Worm (Caenorhabditis elegans) whole organism, midembryonic: ENCODE measurements around the gene C01G5.7.

Experiments
- T22C8.4 ChIP-seq: fragments of 200-800 bp; sonication (Bioruptor generic); IDR thresholded peaks from 2 replicates; pipeline ENCODE4 v1.3.6; 2022; ENCODE audit warnings: missing genetic modification characterization, missing compliant biosample characterization
- cog-1 ChIP-seq: sonication (generic microtip); optimal IDR thresholded peaks from 2 replicates; lab custom pipeline; 2016; ENCODE audit warnings: missing genetic modification characterization, missing compliant biosample characterization
- flt-1 ChIP-seq: fragments of 200-800 bp; sonication (Bioruptor generic); IDR thresholded peaks from 2 replicates; pipeline ENCODE4 v1.3.6; 2022; ENCODE audit warnings: missing genetic modification characterization, missing compliant biosample characterization
- klf-2 ChIP-seq: fragments of 200-800 bp; sonication (Bioruptor generic); conservative IDR thresholded peaks from 2 replicates; pipeline ENCODE4 v1.3.6; 2022; ENCODE audit warnings: missing genetic modification reagents, missing genetic modification characterization, missing compliant biosample characterization
- med-1 ChIP-seq: sonication (generic microtip); optimal IDR thresholded peaks from 2 replicates; lab custom pipeline; 2017; ENCODE audit warnings: missing genetic modification characterization, mild to moderate bottlenecking, missing compliant biosample characterization, antibody characterized with exemption, missing genetic modification reagents; ENCODE audit not compliant: insufficient read depth
- ref-1 ChIP-seq: fragments of 200-800 bp; sonication (Bioruptor generic); conservative IDR thresholded peaks from 2 replicates; pipeline ENCODE4 v1.3.6; 2022; ENCODE audit warnings: missing genetic modification reagents, missing genetic modification characterization, missing compliant biosample characterization
- tab-1 ChIP-seq: fragments of 200-800 bp; sonication (Bioruptor generic); IDR thresholded peaks from 2 replicates; pipeline ENCODE4 v1.3.6; 2022; ENCODE audit warnings: missing genetic modification characterization, missing compliant biosample characterization
- ztf-23 ChIP-seq: fragments of 200-800 bp; sonication (Bioruptor generic); IDR thresholded peaks from 2 replicates; pipeline ENCODE4 v1.3.6; 2022; ENCODE audit warnings: missing genetic modification reagents, missing genetic modification characterization, missing compliant biosample characterization
- ztf-29 ChIP-seq: fragments of 200-800 bp; sonication (Bioruptor generic); IDR thresholded peaks from 2 replicates; pipeline ENCODE4 v1.3.6; 2022; ENCODE audit warnings: missing genetic modification reagents, missing genetic modification characterization, missing compliant biosample characterization

C01G5.7 gene

ce11 chrIV:6496103-6496502, 21.9 kb upstream of the C01G5.7 start:
- TF ChIP-seq med-1 (GFP tag; lab: Kevin White, UChicago) (no peak), ztf-29 (GFP tag; lab: Robert Waterston, UW) (no peak), cog-1 (tag; lab: Kevin White, UChicago) (no peak), T22C8.4 (GFP tag; lab: Robert Waterston, UW) (no peak), klf-2 (no peak), tab-1 (no peak), flt-1 (GFP tag; lab: Robert Waterston, UW) (no peak), ref-1 (GFP tag; lab: Robert Waterston, UW) (no peak), ztf-23 (GFP tag; lab: Robert Waterston, UW) (no peak)

DNA sequence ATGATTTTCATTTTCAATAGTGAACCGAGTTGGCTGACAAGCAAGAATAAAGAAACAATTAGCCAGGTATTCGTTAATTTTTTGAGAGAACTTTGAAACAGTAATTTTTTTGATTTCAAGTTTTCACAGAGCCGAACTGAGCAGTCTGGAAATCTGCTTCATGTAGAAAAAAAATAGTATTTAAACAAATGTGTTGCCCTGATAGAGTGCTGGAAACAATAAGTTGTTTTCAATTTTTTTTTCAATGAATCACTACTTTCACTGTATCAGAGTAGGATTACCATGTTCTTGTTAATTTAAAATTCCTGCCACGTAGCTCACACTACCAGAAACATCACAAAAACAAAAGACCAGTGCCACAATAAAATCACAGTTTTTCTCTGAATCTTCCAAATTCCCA, 17.5 kb upstream of the C01G5.7 start:
- no peak for TF ChIP-seq flt-1 (GFP tag; lab: Robert Waterston, UW)

DNA sequence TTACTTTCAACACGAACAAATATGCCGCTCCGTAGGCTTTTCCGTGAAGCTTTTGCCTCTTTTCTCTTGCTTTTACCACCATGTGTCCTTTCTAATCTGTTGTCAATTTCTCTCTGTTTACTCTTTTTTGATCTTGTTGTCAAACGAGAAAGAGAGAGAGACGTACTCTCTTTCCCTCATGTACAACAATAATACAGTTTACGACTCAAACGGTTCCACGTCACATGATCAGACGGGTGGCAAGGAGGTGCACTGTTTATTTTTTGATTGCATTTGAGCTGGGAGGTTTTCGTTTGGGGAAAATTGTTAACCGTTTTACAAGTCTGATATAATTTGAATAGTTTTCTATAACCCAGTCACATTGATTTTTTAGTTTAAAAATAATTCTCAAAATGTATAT, 17.1 kb upstream of the C01G5.7 start:
- TF ChIP-seq klf-2 (no peak), cog-1 (tag; lab: Kevin White, UChicago) (peak; percentile 9)

- no peak for TF ChIP-seq klf-2
- no peak for TF ChIP-seq cog-1 (tag; lab: Kevin White, UChicago)
- no peak for TF ChIP-seq tab-1
- TF ChIP-seq ref-1 (GFP tag; lab: Robert Waterston, UW), result no peak
- TF ChIP-seq med-1 (GFP tag; lab: Kevin White, UChicago), result no peak
Measured at ce11 chrIV:6502725-6503124, 15.2 kb upstream of the C01G5.7 start.

DNA sequence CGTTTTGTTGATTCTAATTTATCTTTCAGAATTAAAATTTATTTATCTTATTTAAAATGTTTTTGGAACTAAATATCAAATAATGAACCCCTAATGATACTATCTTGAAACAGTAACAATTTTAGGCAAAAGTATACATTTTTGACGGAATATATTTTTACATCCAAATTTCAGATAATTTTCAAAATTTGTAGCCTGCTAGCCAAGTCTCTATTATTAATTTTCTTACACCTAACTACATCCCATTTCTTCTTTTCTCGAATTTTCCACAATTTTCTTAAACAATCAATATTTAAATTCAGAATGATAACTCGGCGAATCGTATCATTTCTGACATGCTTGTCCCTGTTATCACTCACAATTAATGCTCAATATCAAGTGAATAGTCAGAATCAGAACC, 11.5 kb upstream of the C01G5.7 start, which contains the start of gene pqn-89:
Gene pqn-89, plus strand, starts transcription at position 301 of the 400 bp plus-strand sequence.
- TF ChIP-seq ztf-23 (GFP tag; lab: Robert Waterston, UW) (no peak), klf-2 (no peak), tab-1 (no peak), T22C8.4 (GFP tag; lab: Robert Waterston, UW) (no peak)

- TF ChIP-seq ztf-29 (GFP tag; lab: Robert Waterston, UW), result no peak
Measured at ce11 chrIV:6511767-6512166, 6.2 kb upstream of the C01G5.7 start.

DNA sequence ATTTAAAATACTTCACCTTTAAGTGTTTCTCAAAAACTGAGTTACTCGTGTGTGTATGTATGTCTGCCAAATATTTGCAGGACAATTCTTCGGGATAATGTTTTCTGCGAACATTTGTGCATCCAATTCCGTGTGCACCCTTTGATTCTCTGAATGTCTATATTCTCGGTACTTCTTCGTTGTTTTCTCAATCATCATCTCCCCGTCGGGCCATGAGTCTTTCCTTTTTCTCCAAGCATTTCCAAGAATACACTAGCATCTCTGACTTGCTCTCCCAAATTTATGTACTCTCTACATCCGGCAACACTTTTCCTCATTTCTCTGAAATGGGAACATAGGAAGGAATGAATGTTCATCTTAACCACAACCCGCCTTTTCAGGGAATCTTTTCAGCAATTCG, 3.3 kb upstream of the C01G5.7 start:
- TF ChIP-seq klf-2 (no peak), flt-1 (GFP tag; lab: Robert Waterston, UW) (no peak), T22C8.4 (GFP tag; lab: Robert Waterston, UW) (no peak), med-1 (GFP tag; lab: Kevin White, UChicago) (no peak), tab-1 (no peak), ztf-23 (GFP tag; lab: Robert Waterston, UW) (no peak), ref-1 (GFP tag; lab: Robert Waterston, UW) (no peak), cog-1 (tag; lab: Kevin White, UChicago) (no peak), ztf-29 (GFP tag; lab: Robert Waterston, UW) (no peak)

DNA sequence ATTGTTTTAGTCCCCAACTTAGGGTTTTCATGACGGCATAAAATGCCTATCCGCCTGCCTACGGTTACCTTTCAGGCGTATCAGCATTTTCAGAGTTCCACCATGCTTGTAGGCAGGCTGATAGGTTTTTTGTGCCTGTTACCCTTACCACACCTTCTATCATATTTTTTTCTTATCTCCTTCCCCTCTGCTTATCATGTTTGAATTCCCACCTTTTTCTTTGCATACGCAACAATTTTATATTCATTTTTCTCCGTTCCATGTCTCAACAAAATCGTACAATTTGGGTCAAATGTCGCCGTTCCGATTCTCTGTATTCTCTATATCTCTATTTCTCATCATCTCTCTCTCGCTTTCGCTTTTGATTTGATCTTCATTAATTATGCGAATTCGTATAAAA, 1.6 kb downstream of the C01G5.7 start, which contains the start of gene C01G5.9:
Gene C01G5.9, plus strand, starts transcription at position 301 of the 400 bp plus-strand sequence.
- no peak for TF ChIP-seq ztf-23 (GFP tag; lab: Robert Waterston, UW)
- TF ChIP-seq ztf-29 (GFP tag; lab: Robert Waterston, UW), result no peak
- no peak for TF ChIP-seq flt-1 (GFP tag; lab: Robert Waterston, UW)
- no peak for TF ChIP-seq tab-1
- TF ChIP-seq ref-1 (GFP tag; lab: Robert Waterston, UW), result no peak
- no peak for TF ChIP-seq cog-1 (tag; lab: Kevin White, UChicago)
- no peak for TF ChIP-seq T22C8.4 (GFP tag; lab: Robert Waterston, UW)
- no peak for TF ChIP-seq klf-2
- TF ChIP-seq med-1 (GFP tag; lab: Kevin White, UChicago), result no peak

DNA sequence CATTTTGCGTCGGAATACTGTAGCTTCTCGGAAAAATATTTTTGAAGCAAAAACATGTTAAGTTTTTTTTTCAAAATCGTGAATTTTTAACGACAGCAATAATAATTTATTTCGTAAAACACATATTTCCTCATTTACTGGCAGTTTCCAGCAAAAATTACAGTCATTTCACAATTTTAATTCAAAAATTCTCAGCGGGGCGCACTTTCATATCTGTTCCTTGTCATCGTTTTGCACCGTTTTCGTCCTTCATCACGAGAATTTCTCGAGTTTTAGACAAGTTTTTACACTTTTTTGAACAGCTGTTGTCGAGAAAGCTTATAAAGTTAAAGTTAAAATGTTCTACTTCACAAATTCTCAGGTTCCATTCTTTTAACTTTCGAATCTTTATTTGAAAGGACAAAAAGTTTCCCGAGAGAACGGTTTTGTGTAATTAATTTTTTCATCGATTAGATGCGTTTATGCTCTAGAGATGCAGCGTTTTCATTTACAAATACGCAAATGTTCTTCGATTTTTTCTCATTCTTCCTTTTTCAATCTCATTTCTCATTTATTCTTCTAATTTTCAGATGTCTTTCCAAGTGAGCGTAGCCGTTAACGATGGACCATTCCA, 4.5 kb downstream of the C01G5.7 start, which contains the start of gene ddi-1:
Gene ddi-1, plus strand, starts transcription at position 563 of the 613 bp plus-strand sequence.
- no peak for TF ChIP-seq tab-1
- TF ChIP-seq ref-1 (GFP tag; lab: Robert Waterston, UW), result no peak
- TF ChIP-seq ztf-29 (GFP tag; lab: Robert Waterston, UW), result no peak
- no peak for TF ChIP-seq flt-1 (GFP tag; lab: Robert Waterston, UW)
- TF ChIP-seq T22C8.4 (GFP tag; lab: Robert Waterston, UW), result no peak
- TF ChIP-seq klf-2, result no peak
- no peak for TF ChIP-seq med-1 (GFP tag; lab: Kevin White, UChicago)
- no peak for TF ChIP-seq ztf-23 (GFP tag; lab: Robert Waterston, UW)
- TF ChIP-seq cog-1 (tag; lab: Kevin White, UChicago), result no peak

ce11 chrIV:6523773-6524172, 5.8 kb downstream of the C01G5.7 start:
- TF ChIP-seq med-1 (GFP tag; lab: Kevin White, UChicago) (no peak), T22C8.4 (GFP tag; lab: Robert Waterston, UW) (no peak), ztf-23 (GFP tag; lab: Robert Waterston, UW) (no peak), flt-1 (GFP tag; lab: Robert Waterston, UW) (no peak), ztf-29 (GFP tag; lab: Robert Waterston, UW) (no peak), cog-1 (tag; lab: Kevin White, UChicago) (no peak), klf-2 (no peak), tab-1 (no peak), ref-1 (GFP tag; lab: Robert Waterston, UW) (no peak)

DNA sequence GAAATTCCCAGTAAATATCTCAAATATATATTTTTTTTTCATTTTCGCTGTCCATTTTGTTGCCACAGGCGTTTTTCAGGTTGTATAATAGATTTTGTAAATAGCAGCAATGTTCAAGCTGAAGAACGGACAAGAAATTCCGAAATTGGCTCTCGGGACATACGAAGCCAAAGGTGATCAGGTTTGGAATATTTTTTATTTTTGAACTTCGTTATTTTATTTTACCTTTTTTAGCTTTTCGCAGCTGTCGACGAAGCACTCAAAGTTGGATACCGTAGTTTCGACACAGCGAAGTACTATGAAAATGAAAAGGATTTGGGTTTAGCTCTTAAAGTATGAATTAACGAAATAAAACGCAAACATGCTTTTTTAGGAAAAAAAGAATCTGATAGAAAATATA, 6.6 kb downstream of the C01G5.7 start, which contains the start of gene C01G5.5:
Gene C01G5.5, plus strand, starts transcription at position 80 of the 400 bp plus-strand sequence.
- no peak for TF ChIP-seq tab-1
- TF ChIP-seq klf-2, result no peak
- TF ChIP-seq ztf-23 (GFP tag; lab: Robert Waterston, UW), result no peak
- no peak for TF ChIP-seq ztf-29 (GFP tag; lab: Robert Waterston, UW)
- TF ChIP-seq T22C8.4 (GFP tag; lab: Robert Waterston, UW), result no peak
- TF ChIP-seq med-1 (GFP tag; lab: Kevin White, UChicago), result no peak
- TF ChIP-seq cog-1 (tag; lab: Kevin White, UChicago), result no peak
- TF ChIP-seq ref-1 (GFP tag; lab: Robert Waterston, UW), result no peak
- no peak for TF ChIP-seq flt-1 (GFP tag; lab: Robert Waterston, UW)
